Fruit fly (Drosophila melanogaster) whole organism, larva: ENCODE measurements around the gene CG4210.

ENCODE experiments used
- noc ChIP-seq: fragments of 200-800 bp; sonication (Bioruptor generic); optimal IDR thresholded peaks from 3 replicates; lab custom pipeline; 2019; ENCODE audit warnings: missing biosample characterization, mild to moderate bottlenecking, missing genetic modification characterization, moderate library complexity

CG4210 gene

DNA sequence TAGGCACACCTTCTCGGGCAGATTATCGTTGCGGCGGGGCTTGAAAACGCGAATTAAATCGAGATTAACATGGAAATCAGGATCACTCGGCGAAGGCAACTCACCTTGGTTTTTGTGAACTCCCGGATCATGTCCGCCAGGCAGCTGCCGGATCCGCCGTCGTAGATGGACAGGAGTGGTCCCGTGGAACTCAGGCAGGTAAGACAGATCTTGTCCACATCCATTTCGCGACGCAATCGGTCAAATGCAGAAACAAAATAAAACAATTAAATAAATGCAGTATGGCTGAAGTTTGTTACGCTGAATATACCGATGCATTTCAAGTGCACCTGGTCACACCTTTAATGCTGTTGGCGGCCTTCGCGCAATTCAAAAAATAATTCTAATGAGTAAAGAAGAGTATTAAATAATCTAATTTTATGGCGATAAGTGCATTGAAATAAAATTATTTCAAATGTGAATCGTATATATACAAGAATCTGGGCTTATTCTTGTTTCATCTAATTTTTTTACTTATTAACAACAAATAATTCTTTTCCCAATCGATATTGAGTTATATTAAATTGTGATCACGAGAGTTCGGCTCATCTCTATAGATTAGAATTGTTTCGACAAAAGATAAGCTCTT is at the start of gene CG4210, which contains the start of gene CG6654:
Gene CG4210, plus strand, starts transcription at position 613 of the 628 bp plus-strand sequence.
Gene CG6654, minus strand, starts transcription at position 297 of the 628 bp plus-strand sequence.
- TF ChIP-seq noc (tag; lab: Kevin White, UChicago) = peak; percentile 57

DNA sequence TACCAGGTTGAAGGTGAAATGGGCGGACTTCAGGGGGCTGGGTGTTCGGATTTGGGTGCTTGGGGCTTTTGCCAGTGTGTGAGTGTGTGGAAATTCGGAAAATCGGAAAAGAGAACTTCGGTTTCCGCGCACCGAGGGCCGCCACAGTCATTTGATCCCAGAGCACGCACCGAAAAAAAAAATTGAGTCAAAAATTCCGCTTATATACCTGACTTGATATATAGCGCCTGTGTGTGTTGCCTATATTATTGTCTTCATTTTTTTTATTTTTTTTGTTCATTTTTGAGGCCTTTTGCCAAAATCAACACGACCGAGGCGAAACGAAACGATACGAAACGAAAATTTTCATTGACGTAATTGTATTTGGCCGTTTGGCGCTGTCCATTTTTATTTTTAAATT is 36.5 kb upstream of the CG4210 start:
- no peak for TF ChIP-seq noc (tag; lab: Kevin White, UChicago)

DNA sequence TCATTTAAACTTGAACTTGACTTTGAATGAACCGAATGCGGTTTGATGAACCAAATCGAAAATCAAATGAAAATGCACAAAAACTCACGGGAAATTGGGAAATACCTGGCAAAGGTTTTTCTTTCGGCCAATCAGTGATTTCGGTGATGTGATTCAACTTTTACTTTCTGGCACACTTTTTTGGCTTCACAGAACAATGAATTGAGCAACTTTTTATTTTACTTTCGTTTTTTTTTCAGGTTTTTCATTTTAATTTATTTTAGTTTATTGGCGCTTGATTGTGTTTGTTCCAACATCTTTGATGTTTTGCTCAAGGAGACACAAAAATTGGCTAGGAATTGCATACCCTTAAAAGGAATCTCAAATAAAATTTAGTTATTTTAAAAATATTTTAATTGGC is 32.3 kb upstream of the CG4210 start, which contains the start of gene Mf:
Gene Mf, minus strand, starts transcription at position 44 of the 400 bp plus-strand sequence.
- no peak for TF ChIP-seq noc (tag; lab: Kevin White, UChicago)

DNA sequence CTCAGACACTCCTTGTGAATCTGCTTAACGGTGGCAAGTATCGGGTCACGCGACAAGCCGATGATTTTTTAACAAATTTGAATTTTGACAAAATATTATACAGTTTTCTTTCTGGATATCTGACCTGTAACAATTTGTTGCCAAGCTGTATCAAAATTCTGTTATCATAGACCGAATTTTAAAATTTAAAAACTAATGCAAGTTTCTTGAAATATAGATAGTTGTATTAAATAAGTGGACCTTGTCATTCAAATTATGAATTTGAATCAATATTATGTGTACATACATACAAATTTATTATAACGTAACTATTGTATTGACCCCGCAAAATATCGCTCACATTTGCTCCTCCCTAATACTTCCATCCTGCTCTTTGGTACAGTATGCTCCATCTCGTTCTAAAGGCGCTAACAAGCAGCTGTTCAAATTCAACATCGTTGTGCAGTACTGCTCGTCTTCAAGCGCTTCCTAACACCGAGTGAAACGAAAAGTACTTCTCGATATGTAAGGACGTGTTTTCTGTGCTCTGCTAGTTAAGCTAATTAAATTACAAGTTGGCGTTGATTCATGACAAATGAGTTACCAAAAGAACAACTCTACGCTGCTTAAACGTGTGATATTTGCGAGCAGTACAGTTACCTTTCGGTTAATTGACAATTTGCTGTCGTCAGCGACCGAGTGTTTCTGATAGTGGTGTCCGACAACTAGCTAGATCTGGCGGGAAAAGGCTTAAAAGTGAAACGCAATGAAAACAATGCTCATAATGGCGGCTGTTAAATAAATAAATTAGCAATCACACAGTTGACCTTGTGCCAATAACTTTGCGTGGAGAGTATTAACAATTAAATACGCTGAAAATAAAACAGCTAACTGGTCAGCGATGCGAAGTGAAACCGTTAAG is 17.4 kb upstream of the CG4210 start, which contains the start of the genes Kpc1 and CG42542:
Gene Kpc1, minus strand, starts transcription at position 77 of the 901 bp plus-strand sequence.
Gene CG42542, plus strand, starts transcription at position 465 of the 901 bp plus-strand sequence.
- peak; percentile 32 for TF ChIP-seq noc (tag; lab: Kevin White, UChicago)

DNA sequence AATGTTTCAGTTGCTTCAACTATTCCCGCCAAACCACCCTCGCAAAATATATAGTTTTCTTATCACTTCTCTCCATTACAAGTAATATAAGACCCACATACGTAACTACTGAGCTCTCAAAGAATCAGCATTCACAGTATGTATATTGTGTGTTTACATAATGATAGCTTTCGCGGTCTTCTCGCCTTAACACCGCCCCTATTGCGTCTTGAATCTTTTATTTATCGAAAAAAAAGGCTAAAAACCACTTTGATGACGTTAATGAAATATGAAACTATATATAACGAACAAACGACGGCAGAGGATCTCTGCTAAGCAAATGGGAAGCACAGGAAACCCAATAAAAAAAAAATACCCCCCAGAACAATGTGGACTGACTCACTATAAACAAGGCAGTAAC is 16.4 kb upstream of the CG4210 start:
- TF ChIP-seq noc (tag; lab: Kevin White, UChicago) = no peak

DNA sequence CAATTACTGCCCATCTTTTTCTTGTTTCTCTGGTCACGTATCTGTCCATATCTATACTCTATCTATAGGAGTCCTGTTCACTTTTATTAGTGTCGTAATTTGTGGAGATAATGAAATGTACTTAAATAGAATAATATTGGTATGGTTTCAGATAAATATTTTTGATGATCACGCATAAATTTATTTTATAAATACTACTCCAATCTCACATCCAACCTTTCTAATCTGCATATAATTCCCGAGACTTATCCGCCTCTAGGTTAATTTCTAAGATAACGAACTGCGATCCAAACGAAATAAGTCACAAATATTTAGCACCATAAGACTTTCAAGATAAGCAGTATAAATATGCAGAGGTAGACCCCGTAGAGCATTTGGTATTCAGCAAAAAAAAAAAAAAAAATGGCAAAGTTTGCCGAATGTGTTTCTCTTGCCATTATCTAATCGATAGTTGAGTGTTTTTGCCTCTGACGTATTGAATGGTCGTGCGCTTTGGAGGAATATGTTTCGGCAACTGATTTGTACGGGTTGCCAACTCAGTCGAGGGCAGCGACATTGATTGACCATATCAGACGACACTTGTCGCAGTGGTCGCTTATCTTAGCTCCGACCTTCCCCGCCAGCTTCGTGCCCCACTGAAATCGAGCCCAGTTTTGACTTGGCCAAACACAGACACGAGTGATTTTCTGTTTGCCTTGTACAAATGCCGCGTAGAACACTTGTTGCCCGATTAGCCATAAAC is 15.6 kb upstream of the CG4210 start:
- peak; percentile 82 for TF ChIP-seq noc (tag; lab: Kevin White, UChicago)

DNA sequence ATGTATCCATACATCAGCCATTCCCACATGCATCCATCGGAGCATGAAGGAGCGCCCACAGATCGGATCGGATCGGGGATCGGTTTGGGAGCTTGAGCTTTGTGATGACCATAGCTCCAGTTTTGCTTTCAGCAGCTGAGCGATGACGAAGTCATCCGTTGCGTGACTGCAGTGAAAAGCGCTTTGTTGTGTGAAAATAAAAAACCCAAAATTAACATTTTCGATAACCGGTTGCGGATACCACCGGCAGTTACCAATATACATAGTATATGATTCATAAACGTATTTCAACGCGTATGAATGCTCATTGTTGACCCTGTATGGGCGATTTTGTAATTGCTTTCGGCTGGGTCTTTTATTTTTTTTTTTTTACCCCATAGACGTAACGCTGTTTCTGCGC is 8.6 kb upstream of the CG4210 start:
- TF ChIP-seq noc (tag; lab: Kevin White, UChicago) = no peak

DNA sequence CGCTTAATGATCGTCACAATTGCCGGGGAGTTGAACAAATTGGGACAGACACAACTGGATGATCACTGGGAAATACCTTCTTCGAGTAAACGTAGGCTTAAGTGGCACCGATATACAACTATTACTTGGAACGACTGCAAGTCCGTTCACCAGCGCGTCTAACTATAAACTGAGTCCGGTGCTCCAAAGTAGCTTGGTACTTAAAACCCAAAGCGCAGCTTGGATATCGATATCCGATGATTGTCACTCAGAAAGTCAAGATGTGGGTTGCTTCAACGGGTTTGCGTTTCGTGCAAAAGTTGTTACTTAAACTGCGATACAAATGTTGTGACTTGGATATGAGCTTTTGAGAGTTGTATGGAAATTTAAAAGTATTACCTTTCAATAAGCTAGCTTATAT is 7.5 kb upstream of the CG4210 start, which contains the start of gene Spn88Ea:
Gene Spn88Ea, minus strand, starts transcription at position 175 of the 400 bp plus-strand sequence.
- TF ChIP-seq noc (tag; lab: Kevin White, UChicago) = no peak

DNA sequence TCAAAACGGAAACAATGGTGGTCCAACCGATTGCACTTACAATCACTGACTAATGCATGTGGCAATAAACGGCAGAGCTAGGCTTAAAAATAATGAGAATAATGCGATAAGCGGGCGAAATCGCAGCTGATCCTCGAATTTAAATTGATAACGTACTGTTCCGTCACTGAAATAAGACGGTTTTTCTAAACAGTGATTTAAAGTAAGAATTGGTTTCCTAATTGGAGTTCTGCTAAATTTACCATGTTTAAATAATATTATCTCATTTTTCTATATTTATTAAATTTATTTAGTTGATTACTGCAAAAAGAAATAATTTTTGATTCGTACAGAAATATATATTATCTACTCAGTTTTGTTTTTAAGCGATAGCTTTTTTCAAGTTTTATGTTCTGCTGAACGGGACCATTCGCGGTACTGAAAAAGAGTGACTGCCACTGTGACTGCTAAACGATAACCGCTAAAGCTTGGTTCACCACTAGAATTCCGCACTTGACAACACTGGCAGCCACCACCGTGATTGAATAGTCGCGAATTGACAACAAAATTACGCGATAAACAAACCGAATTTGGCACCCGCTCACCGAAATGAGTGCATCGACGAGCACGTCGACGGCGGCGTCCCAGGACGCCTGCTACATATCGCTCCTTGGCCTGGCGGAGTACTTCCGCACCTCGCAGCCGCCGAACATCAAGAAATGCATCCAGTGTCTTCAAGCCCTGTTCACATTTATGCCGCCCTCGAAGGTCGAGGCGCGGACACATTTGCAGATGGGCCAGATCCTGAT is 4.9 kb upstream of the CG4210 start, which contains the start of the genes Spn88Eb and Mau2:
Gene Spn88Eb, minus strand, starts transcription at position 51 of the 788 bp plus-strand sequence.
Gene Mau2, plus strand, starts transcription at position 493 of the 788 bp plus-strand sequence.
- peak; percentile 36 for TF ChIP-seq noc (tag; lab: Kevin White, UChicago)

DNA sequence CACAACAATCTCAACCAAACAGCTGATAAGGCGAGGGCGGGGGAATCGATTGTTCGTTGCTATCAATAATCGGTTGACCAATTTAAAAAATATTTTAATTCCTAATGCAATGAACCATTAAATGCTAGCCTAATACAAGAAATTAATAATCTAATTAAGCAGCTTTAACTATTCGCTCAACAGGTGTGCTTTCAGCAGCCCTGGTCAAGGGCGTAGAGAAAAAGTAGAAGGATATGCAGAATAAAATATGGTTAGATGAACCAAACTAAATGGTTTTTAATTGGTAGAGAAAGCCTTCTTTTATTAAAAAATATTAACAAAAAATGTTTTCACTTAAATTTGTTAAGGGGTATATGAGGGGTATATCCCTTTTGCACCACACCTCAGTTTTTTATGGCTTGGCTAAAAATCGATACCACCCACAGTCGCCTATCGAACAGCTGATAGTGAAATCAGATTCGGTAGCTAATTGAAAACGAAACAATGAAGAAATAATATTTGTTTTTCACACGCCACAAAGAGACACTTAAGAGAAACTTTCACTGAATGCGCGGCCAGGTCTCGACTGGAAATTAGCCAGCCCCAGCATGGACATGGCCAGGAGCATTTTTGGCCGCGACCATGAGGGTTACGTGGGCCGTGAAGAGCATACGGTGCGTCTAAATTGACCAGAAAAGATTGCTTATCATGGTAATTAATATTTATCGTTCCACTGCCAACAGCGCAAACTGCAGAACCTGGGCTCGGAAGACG is 5.2 kb downstream of the CG4210 start, which contains the start of the genes SIDL and CG12241:
Gene SIDL, minus strand, starts transcription at position 51 of the 753 bp plus-strand sequence.
Gene CG12241, plus strand, starts transcription at position 433 of the 753 bp plus-strand sequence.
- peak; percentile 73 for TF ChIP-seq noc (tag; lab: Kevin White, UChicago)

DNA sequence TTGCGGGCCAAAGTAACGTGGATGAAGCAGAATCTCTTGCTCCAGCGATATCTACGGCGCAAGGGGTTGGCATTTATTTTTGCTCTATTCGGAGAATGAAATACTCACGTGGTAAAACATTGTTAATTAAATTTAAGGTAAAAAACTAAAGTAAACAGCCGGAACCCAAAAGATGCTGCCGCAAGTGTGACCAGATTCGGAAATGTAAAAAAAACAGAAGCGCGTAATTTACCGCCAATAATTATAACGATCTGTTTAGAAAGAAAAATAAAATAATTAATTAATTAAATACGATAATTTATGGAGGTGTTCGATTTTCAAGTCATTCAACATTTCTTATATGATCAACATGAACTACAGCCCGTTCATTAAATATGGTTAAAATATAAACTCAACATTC is 9.2 kb downstream of the CG4210 start, which contains the start of gene Polr2G:
Gene Polr2G, minus strand, starts transcription at position 208 of the 400 bp plus-strand sequence.
- TF ChIP-seq noc (tag; lab: Kevin White, UChicago) = no peak

DNA sequence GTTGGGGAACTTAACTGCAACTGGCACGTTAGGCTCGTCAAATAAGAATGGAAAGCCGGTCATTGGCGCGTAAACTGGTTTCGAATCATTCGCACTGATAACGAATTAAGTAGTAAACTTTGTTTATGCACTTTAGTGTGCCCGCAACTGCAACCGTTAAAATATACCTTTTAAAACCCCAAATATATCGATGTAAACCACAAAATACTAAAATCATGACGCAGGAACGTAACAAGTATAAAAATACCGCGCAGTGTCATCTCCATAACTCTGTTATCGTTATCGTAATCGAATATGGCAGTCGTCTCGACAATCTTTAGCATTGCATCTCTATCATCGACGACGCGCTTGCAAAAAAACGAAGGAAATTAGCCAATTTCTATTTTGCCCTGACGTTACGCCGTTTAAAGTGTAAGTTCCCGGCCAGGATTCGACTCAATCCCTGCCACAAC is 11.5 kb downstream of the CG4210 start, which contains the start of the genes CG31344 and Caf1-55:
Gene CG31344, minus strand, starts transcription at position 51 of the 452 bp plus-strand sequence.
Gene Caf1-55, plus strand, starts transcription at position 298 of the 452 bp plus-strand sequence.
- no peak for TF ChIP-seq noc (tag; lab: Kevin White, UChicago)

DNA sequence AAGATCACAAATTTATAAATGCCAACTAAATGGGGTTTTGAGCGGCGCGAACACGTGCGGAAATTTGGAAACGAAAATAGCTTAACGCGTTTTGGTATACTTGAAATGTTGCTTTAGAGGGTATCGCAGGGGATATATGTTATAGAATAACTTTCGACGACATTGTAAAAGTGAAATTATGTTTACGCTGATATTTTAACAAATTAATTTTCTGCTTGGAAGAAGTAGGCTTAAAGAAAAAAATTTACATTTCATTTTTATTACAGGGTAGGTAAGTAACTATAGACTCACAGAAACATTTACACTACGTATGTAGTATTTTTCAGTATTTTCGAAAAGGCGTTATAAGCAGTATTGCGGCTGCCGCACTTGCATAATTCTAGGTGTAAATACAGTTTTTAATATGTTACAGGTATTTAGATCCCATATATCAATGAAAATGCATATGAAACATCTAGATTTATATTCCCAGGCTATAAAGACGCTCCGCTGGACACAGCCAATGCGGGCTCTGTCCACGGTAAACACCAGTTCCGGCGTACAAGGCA is 15.6 kb downstream of the CG4210 start, which contains the start of the genes Art3 and mRpS10:
Gene Art3, minus strand, starts transcription at position 80 of the 548 bp plus-strand sequence.
Gene mRpS10, plus strand, starts transcription at position 337 of the 548 bp plus-strand sequence.
- TF ChIP-seq noc (tag; lab: Kevin White, UChicago) = peak; percentile 100
